Worm (Caenorhabditis elegans) whole organism, L2 larva: ENCODE results near the gene hlh-14.

Experiments used
- C34F6.9 ChIP-seq: fragments of 150-350 bp; optimal IDR thresholded peaks from 2 replicates; lab custom pipeline; 2014; ENCODE audit warnings: missing biosample characterization, missing genetic modification characterization
- F13H6.1 ChIP-seq: sonication (generic microtip); optimal IDR thresholded peaks from 2 replicates; lab custom pipeline; 2016; ENCODE audit warnings: missing genetic modification characterization, missing compliant biosample characterization
- Y55F3AM.14 ChIP-seq: fragments of 200-800 bp; sonication (Bioruptor generic); optimal IDR thresholded peaks from 2 replicates; lab custom pipeline; 2018; ENCODE audit warnings: mild to moderate bottlenecking, missing genetic modification characterization, missing compliant biosample characterization
- alr-1 ChIP-seq: fragments of 150-350 bp; optimal IDR thresholded peaks from 2 replicates; lab custom pipeline; 2014; ENCODE audit warnings: missing biosample characterization, missing genetic modification characterization
- ama-1 ChIP-seq: fragments of 150-350 bp; optimal IDR thresholded peaks from 2 replicates; lab custom pipeline; 2018; ENCODE audit warnings: inconsistent platforms
- blmp-1 ChIP-seq: sonication (generic microtip); optimal IDR thresholded peaks from 2 replicates; lab custom pipeline; 2017; ENCODE audit warnings: missing genetic modification characterization, mild to moderate bottlenecking, missing compliant biosample characterization, antibody characterized with exemption, moderate library complexity; ENCODE audit not compliant: insufficient read depth
- ceh-16 ChIP-seq: fragments of 150-350 bp; optimal IDR thresholded peaks from 2 replicates; lab custom pipeline; 2014; ENCODE audit warnings: missing biosample characterization, missing genetic modification characterization
- crh-2 ChIP-seq: sonication (generic microtip); optimal IDR thresholded peaks from 2 replicates; lab custom pipeline; 2017; ENCODE audit warnings: missing biosample characterization, missing genetic modification characterization
- elt-1 ChIP-seq: fragments of 150-350 bp; optimal IDR thresholded peaks from 2 replicates; lab custom pipeline; 2014; ENCODE audit warnings: missing biosample characterization, missing genetic modification characterization
- fos-1 ChIP-seq: fragments of 150-350 bp; optimal IDR thresholded peaks from 2 replicates; lab custom pipeline; 2014; ENCODE audit warnings: missing biosample characterization, missing genetic modification characterization
- gmeb-1 ChIP-seq: fragments of 150-350 bp; optimal IDR thresholded peaks from 2 replicates; lab custom pipeline; 2014; ENCODE audit warnings: missing biosample characterization, missing genetic modification characterization
- lin-11 ChIP-seq: fragments of 150-350 bp; sonication (generic microtip); optimal IDR thresholded peaks from 2 replicates; lab custom pipeline; 2014; ENCODE audit warnings: missing biosample characterization, missing genetic modification characterization, inconsistent platforms, mixed read lengths
- lin-13 ChIP-seq: fragments of 150-350 bp; optimal IDR thresholded peaks from 2 replicates; lab custom pipeline; 2014; ENCODE audit warnings: missing biosample characterization, missing genetic modification reagents, missing genetic modification characterization
- lsy-2 ChIP-seq, 2 experiments: fragments of 150-350 bp in 1 of 2; sonication (generic microtip) in 1 of 2; optimal IDR thresholded peaks; 2 replicates each; lab custom pipeline; 2014 to 2017; ENCODE audit warnings: missing biosample characterization in 2 of 2, missing genetic modification characterization in 2 of 2
- mab-5 ChIP-seq: fragments of 150-350 bp; optimal IDR thresholded peaks from 2 replicates; lab custom pipeline; 2014; ENCODE audit warnings: missing biosample characterization, missing genetic modification characterization
- mdl-1 ChIP-seq, 2 experiments: fragments of 150-350 bp in 1 of 2; sonication (generic microtip) in 1 of 2; optimal IDR thresholded peaks; 2 replicates each; lab custom pipeline; 2017; ENCODE audit warnings: missing biosample characterization in 2 of 2, missing genetic modification characterization in 2 of 2
- nhr-11 ChIP-seq: fragments of 150-350 bp; optimal IDR thresholded peaks from 2 replicates; lab custom pipeline; 2014; ENCODE audit warnings: missing biosample characterization, missing genetic modification characterization
- nhr-129 ChIP-seq: fragments of 150-350 bp; optimal IDR thresholded peaks from 2 replicates; lab custom pipeline; 2014; ENCODE audit warnings: missing biosample characterization, missing genetic modification characterization
- nhr-237 ChIP-seq: fragments of 150-350 bp; optimal IDR thresholded peaks from 2 replicates; lab custom pipeline; 2014; ENCODE audit warnings: missing biosample characterization, missing genetic modification characterization
- nhr-25 ChIP-seq: fragments of 150-350 bp; sonication (generic microtip); optimal IDR thresholded peaks from 3 replicates; lab custom pipeline; 2014; ENCODE audit warnings: missing biosample characterization, missing genetic modification characterization
- nhr-6 ChIP-seq: fragments of 150-350 bp; optimal IDR thresholded peaks from 2 replicates; lab custom pipeline; 2014; ENCODE audit warnings: missing biosample characterization, missing genetic modification characterization
- peb-1 ChIP-seq: fragments of 150-350 bp; optimal IDR thresholded peaks from 2 replicates; lab custom pipeline; 2014; ENCODE audit warnings: missing biosample characterization, missing genetic modification characterization
- sem-4 ChIP-seq: fragments of 150-350 bp; optimal IDR thresholded peaks from 2 replicates; lab custom pipeline; 2014; ENCODE audit warnings: missing biosample characterization, missing genetic modification reagents, missing genetic modification characterization
- skn-1 ChIP-seq: sonication (generic microtip); optimal IDR thresholded peaks from 2 replicates; lab custom pipeline; 2017; ENCODE audit warnings: missing biosample characterization, missing genetic modification characterization
- sma-9 ChIP-seq, 2 experiments: fragments of 150-350 bp in 1 of 2; sonication (generic microtip) in 1 of 2; optimal IDR thresholded peaks; 2 replicates each; lab custom pipeline; 2014 to 2016; ENCODE audit warnings: missing genetic modification characterization in 2 of 2, mild to moderate bottlenecking in 1 of 2, missing biosample characterization in 1 of 2, missing compliant biosample characterization in 1 of 2, missing genetic modification reagents in 1 of 2, moderate library complexity in 1 of 2
- unc-39 ChIP-seq: fragments of 150-350 bp; optimal IDR thresholded peaks from 2 replicates; lab custom pipeline; 2014; ENCODE audit warnings: missing biosample characterization, missing genetic modification characterization
- unc-55 ChIP-seq: fragments of 150-350 bp; sonication (generic microtip); optimal IDR thresholded peaks from 3 replicates; lab custom pipeline; 2014; ENCODE audit warnings: missing biosample characterization, missing genetic modification reagents, missing genetic modification characterization
- zag-1 ChIP-seq: fragments of 150-350 bp; optimal IDR thresholded peaks from 2 replicates; lab custom pipeline; 2014; ENCODE audit warnings: missing biosample characterization, missing genetic modification characterization
- ztf-11 ChIP-seq: sonication (generic microtip); optimal IDR thresholded peaks from 2 replicates; lab custom pipeline; 2017; ENCODE audit warnings: missing biosample characterization, missing genetic modification characterization
- ztf-4 ChIP-seq: fragments of 150-350 bp; optimal IDR thresholded peaks from 2 replicates; lab custom pipeline; 2014; ENCODE audit warnings: missing biosample characterization, missing genetic modification characterization

Gene hlh-14

ce11 chrII:5777372-5777771 lies 38.7 kb upstream of the hlh-14 start:
- TF ChIP-seq C34F6.9 (tag; lab: Kevin White, UChicago) (no peak), nhr-11 (tag; lab: Kevin White, UChicago) (no peak), nhr-25 (tag; lab: Kevin White, UChicago) (no peak)

- TF ChIP-seq C34F6.9 (tag; lab: Kevin White, UChicago) (no peak), fos-1 (tag; lab: Kevin White, UChicago) (no peak), ceh-16 (tag; lab: Kevin White, UChicago) (no peak), zag-1 (no peak), blmp-1 (tag; lab: Kevin White, UChicago) (no peak), F13H6.1 (tag; lab: Kevin White, UChicago) (no peak), crh-2 (tag; lab: Kevin White, UChicago) (no peak), nhr-129 (tag; lab: Kevin White, UChicago) (no peak), ama-1 (lab: Kevin White, UChicago) (no peak), unc-39 (tag; lab: Kevin White, UChicago) (no peak), alr-1 (tag; lab: Kevin White, UChicago) (no peak)
Measured at ce11 chrII:5774879-5775278, 36.2 kb upstream of the hlh-14 start.

- no peak for TF ChIP-seq skn-1 (tag; lab: Kevin White, UChicago)
- no peak for TF ChIP-seq mdl-1 (tag; optimal IDR thresholded peaks at IDR 0.05; lab: Kevin White, UChicago)
- no peak for TF ChIP-seq unc-55 (GFP tag; lab: Kevin White, UChicago)
- no peak for TF ChIP-seq peb-1 (tag; lab: Kevin White, UChicago)
Measured at ce11 chrII:5774120-5774519, 35.4 kb upstream of the hlh-14 start, which contains the start of the genes dmd-5 and F10C1.1. Gene dmd-5, minus strand, starts transcription at chrII:5774220. Gene F10C1.1, plus strand, starts transcription at chrII:5774229.

ce11 chrII:5772547-5773142 lies 34.0 kb upstream of the hlh-14 start:
- no peak for TF ChIP-seq lsy-2 (tag; optimal IDR thresholded peaks at IDR 0.05; lab: Kevin White, UChicago)
- no peak for TF ChIP-seq Y55F3AM.14
- no peak for TF ChIP-seq nhr-237 (tag; lab: Kevin White, UChicago)
- TF ChIP-seq crh-2 (tag; lab: Kevin White, UChicago), result peak; percentile 1
- peak; percentile 79 for TF ChIP-seq nhr-129 (tag; lab: Kevin White, UChicago)
- no peak for TF ChIP-seq elt-1 (tag; lab: Kevin White, UChicago)
- TF ChIP-seq lin-13 (GFP tag; lab: Kevin White, UChicago), result no peak
- no peak for TF ChIP-seq zag-1
- peak; percentile 35 for TF ChIP-seq fos-1 (tag; lab: Kevin White, UChicago)
- no peak for TF ChIP-seq mab-5 (tag; lab: Kevin White, UChicago)
- TF ChIP-seq nhr-11 (tag; lab: Kevin White, UChicago), result no peak
- TF ChIP-seq C34F6.9 (tag; lab: Kevin White, UChicago), result peak; percentile 37
- TF ChIP-seq F13H6.1 (tag; lab: Kevin White, UChicago), result peak; percentile 45
- peak; percentile 22 for TF ChIP-seq gmeb-1 (tag; lab: Kevin White, UChicago)
- TF ChIP-seq ztf-11, result no peak
- TF ChIP-seq sem-4 (tag; lab: Kevin White, UChicago), result no peak
- TF ChIP-seq nhr-6, result no peak
- TF ChIP-seq lin-11 (tag; lab: Kevin White, UChicago), result peak; percentile 32
- TF ChIP-seq sma-9 (GFP tag; optimal IDR thresholded peaks at IDR 0.05; lab: Kevin White, UChicago), result peak; percentile 53
- TF ChIP-seq sma-9 (tag; optimal IDR thresholded peaks at IDR 0.05; lab: Kevin White, UChicago), result no peak
- no peak for TF ChIP-seq unc-55 (GFP tag; lab: Kevin White, UChicago)

ce11 chrII:5768274-5768820 lies 29.7 kb upstream of the hlh-14 start:
- peak; percentile 19 for TF ChIP-seq ceh-16 (tag; lab: Kevin White, UChicago)
- TF ChIP-seq lin-11 (tag; lab: Kevin White, UChicago), result no peak
- peak; percentile 0 for TF ChIP-seq nhr-25 (tag; lab: Kevin White, UChicago)
- TF ChIP-seq ztf-4 (tag; lab: Kevin White, UChicago), result no peak
- no peak for TF ChIP-seq crh-2 (tag; lab: Kevin White, UChicago)
- peak; percentile 8 for TF ChIP-seq elt-1 (tag; lab: Kevin White, UChicago)
- peak; percentile 43 for TF ChIP-seq sma-9 (GFP tag; optimal IDR thresholded peaks at IDR 0.05; lab: Kevin White, UChicago)
- TF ChIP-seq sma-9 (tag; optimal IDR thresholded peaks at IDR 0.05; lab: Kevin White, UChicago), result no peak
